Fruit fly (Drosophila melanogaster) whole organism, embryonic: ENCODE results near the gene Traf-like.

Experiments
- CG10147 ChIP-seq: fragments of 200-800 bp; sonication (Bioruptor generic); optimal IDR thresholded peaks from 2 replicates; lab custom pipeline; 2019; ENCODE audit warnings: missing biosample characterization, mild to moderate bottlenecking, missing genetic modification characterization, moderate library complexity
- CG10431 ChIP-seq: fragments of 200-800 bp; sonication (Bioruptor generic); optimal IDR thresholded peaks from 3 replicates; lab custom pipeline; 2018; ENCODE audit warnings: missing biosample characterization, mild to moderate bottlenecking, missing genetic modification characterization
- CG11504 ChIP-seq: fragments of 200-800 bp; sonication (Bioruptor generic); optimal IDR thresholded peaks from 3 replicates; lab custom pipeline; 2019; ENCODE audit warnings: missing biosample characterization, mild to moderate bottlenecking, missing genetic modification characterization, moderate library complexity
- CG12104 ChIP-seq: fragments of 200-800 bp; sonication (Bioruptor generic); optimal IDR thresholded peaks from 3 replicates; lab custom pipeline; 2016; ENCODE audit warnings: missing biosample characterization, missing genetic modification characterization
- CG17186 ChIP-seq: fragments of 200-800 bp; sonication (Bioruptor generic); optimal IDR thresholded peaks from 3 replicates; lab custom pipeline; 2017; ENCODE audit warnings: missing biosample characterization, missing genetic modification reagents, missing genetic modification characterization
- CG17912 ChIP-seq: fragments of 200-800 bp; sonication (Bioruptor generic); optimal IDR thresholded peaks from 2 replicates; lab custom pipeline; 2018; ENCODE audit warnings: missing biosample characterization, mild to moderate bottlenecking, missing genetic modification characterization
- CG18262 ChIP-seq: fragments of 200-800 bp; optimal IDR thresholded peaks from 3 replicates; lab custom pipeline; 2019; ENCODE audit warnings: missing biosample characterization, mild to moderate bottlenecking, missing genetic modification characterization, moderate library complexity
- CG30403 ChIP-seq: fragments of 200-800 bp; sonication (Bioruptor generic); optimal IDR thresholded peaks from 3 replicates; lab custom pipeline; 2016; ENCODE audit warnings: missing biosample characterization, missing genetic modification characterization
- CG31388 ChIP-seq: fragments of 200-800 bp; sonication (Bioruptor generic); optimal IDR thresholded peaks from 2 replicates; lab custom pipeline; 2016; ENCODE audit warnings: missing biosample characterization, missing genetic modification characterization
- CG32532 ChIP-seq: fragments of 200-800 bp; sonication (Bioruptor generic); IDR thresholded peaks from 2 replicates; pipeline ENCODE4 v1.3.6; 2022; ENCODE audit warnings: missing biosample characterization, missing genetic modification characterization
- CG4424 ChIP-seq: fragments of 200-800 bp; sonication (Bioruptor generic); optimal IDR thresholded peaks from 3 replicates; lab custom pipeline; 2016; ENCODE audit warnings: missing biosample characterization, missing genetic modification characterization
- CG4707 ChIP-seq: fragments of 200-800 bp; sonication (Bioruptor generic); optimal IDR thresholded peaks from 2 replicates; lab custom pipeline; 2018; ENCODE audit warnings: missing biosample characterization, mild to moderate bottlenecking, missing genetic modification characterization, moderate library complexity
- CG5953 ChIP-seq: fragments of 200-800 bp; sonication (Bioruptor generic); IDR thresholded peaks from 2 replicates; pipeline ENCODE4 v1.3.6; 2022; ENCODE audit warnings: missing biosample characterization, missing genetic modification characterization
- CG7839 ChIP-seq: fragments of 200-800 bp; sonication (Bioruptor generic); optimal IDR thresholded peaks from 3 replicates; lab custom pipeline; 2018; ENCODE audit warnings: missing biosample characterization, mild to moderate bottlenecking, missing genetic modification characterization, moderate library complexity
- Chrac-16 ChIP-seq: fragments of 200-800 bp; sonication (Bioruptor generic); optimal IDR thresholded peaks from 3 replicates; lab custom pipeline; 2016; ENCODE audit warnings: missing biosample characterization, missing genetic modification characterization
- Doc3 ChIP-seq: fragments of 200-800 bp; sonication (Bioruptor generic); IDR thresholded peaks from 3 replicates; pipeline ENCODE4 v1.3.6; 2022; ENCODE audit warnings: missing biosample characterization, missing genetic modification characterization; ENCODE audit not compliant: partially characterized antibody
- Dref ChIP-seq: fragments of 200-800 bp; sonication (Bioruptor generic); IDR thresholded peaks from 2 replicates; pipeline ENCODE4 v1.3.6; 2022; ENCODE audit warnings: missing biosample characterization, missing genetic modification characterization
- Drgx ChIP-seq: fragments of 200-800 bp; sonication (Bioruptor generic); IDR thresholded peaks from 2 replicates; pipeline ENCODE4 v1.3.6; 2022; ENCODE audit warnings: missing biosample characterization, missing genetic modification characterization
- Fer2 ChIP-seq: fragments of 200-800 bp; sonication (Bioruptor generic); optimal IDR thresholded peaks from 2 replicates; lab custom pipeline; 2018; ENCODE audit warnings: missing biosample characterization, mild to moderate bottlenecking, missing genetic modification characterization, moderate library complexity
- H15 ChIP-seq: fragments of 200-800 bp; sonication (Bioruptor generic); IDR thresholded peaks from 3 replicates; pipeline ENCODE4 v1.3.6; 2022; ENCODE audit warnings: missing biosample characterization, missing genetic modification characterization
- HLH4C ChIP-seq: fragments of 200-800 bp; sonication (Bioruptor generic); IDR thresholded peaks from 3 replicates; pipeline ENCODE4 v1.3.6; 2022; ENCODE audit warnings: missing biosample characterization, missing genetic modification characterization; ENCODE audit not compliant: partially characterized antibody
- Hr78 ChIP-seq, 2 experiments: fragments of 200-800 bp in 1 of 2; fragments of >200 bp in 1 of 2; sonication (Bioruptor generic) in 1 of 2; optimal IDR thresholded peaks; 2 replicates each; lab custom pipeline; 2017 to 2019; ENCODE audit warnings: missing biosample characterization in 2 of 2, missing genetic modification characterization in 2 of 2, mild to moderate bottlenecking in 1 of 2, moderate library complexity in 1 of 2
- Hsf ChIP-seq: fragments of 200-800 bp; sonication (Bioruptor generic); optimal IDR thresholded peaks from 3 replicates; lab custom pipeline; 2016; ENCODE audit warnings: missing biosample characterization, missing genetic modification characterization
- NC2α ChIP-seq: fragments of 200-800 bp; sonication (Bioruptor generic); optimal IDR thresholded peaks from 2 replicates; lab custom pipeline; 2016; ENCODE audit warnings: missing biosample characterization, missing genetic modification characterization
- NK7.1 ChIP-seq: fragments of 200-800 bp; sonication (Bioruptor generic); optimal IDR thresholded peaks from 3 replicates; lab custom pipeline; 2016; ENCODE audit warnings: missing biosample characterization, missing genetic modification characterization
- Nf-YA ChIP-seq: fragments of 200-800 bp; sonication (Bioruptor generic); IDR thresholded peaks from 2 replicates; pipeline ENCODE4 v1.3.6; 2022; ENCODE audit warnings: missing biosample characterization, missing genetic modification characterization
- NfI ChIP-seq: fragments of 200-800 bp; sonication (Bioruptor generic); optimal IDR thresholded peaks from 3 replicates; lab custom pipeline; 2018; ENCODE audit warnings: missing biosample characterization, mild to moderate bottlenecking, missing genetic modification characterization, moderate library complexity
- Scr ChIP-seq: fragments of 200-800 bp; sonication (Bioruptor generic); IDR thresholded peaks from 2 replicates; pipeline ENCODE4 v1.3.6; 2022; ENCODE audit warnings: missing biosample characterization, missing genetic modification characterization; ENCODE audit not compliant: partially characterized antibody
- Spps ChIP-seq: fragments of 200-800 bp; sonication (Bioruptor generic); optimal IDR thresholded peaks from 2 replicates; lab custom pipeline; 2018; ENCODE audit warnings: missing biosample characterization, mild to moderate bottlenecking, missing genetic modification characterization
- Sry-β ChIP-seq: fragments of 200-800 bp; sonication (Bioruptor generic); optimal IDR thresholded peaks from 2 replicates; lab custom pipeline; 2018; ENCODE audit warnings: missing biosample characterization, mild to moderate bottlenecking, missing genetic modification characterization, moderate library complexity
- bab2 ChIP-seq: fragments of 200-800 bp; sonication (Bioruptor generic); optimal IDR thresholded peaks from 2 replicates; lab custom pipeline; 2016; ENCODE audit warnings: missing biosample characterization, missing genetic modification characterization
- cas ChIP-seq: fragments of 200-800 bp; sonication (Bioruptor generic); IDR thresholded peaks from 2 replicates; pipeline ENCODE4 v1.3.6; 2022; ENCODE audit warnings: missing biosample characterization, missing genetic modification characterization
- chif ChIP-seq, 2 experiments: fragments of 200-800 bp; sonication (Bioruptor generic); optimal IDR thresholded peaks; 3 replicates each; lab custom pipeline; 2016; ENCODE audit warnings: missing biosample characterization in 2 of 2, missing genetic modification characterization in 2 of 2
- chm ChIP-seq: fragments of 200-800 bp; sonication (Bioruptor generic); IDR thresholded peaks from 2 replicates; pipeline ENCODE4 v1.3.6; 2022; ENCODE audit warnings: missing biosample characterization, missing genetic modification characterization
- dm ChIP-seq: fragments of 200-800 bp; sonication (Bioruptor generic); optimal IDR thresholded peaks from 3 replicates; lab custom pipeline; 2016; ENCODE audit warnings: missing biosample characterization, missing genetic modification characterization
- en ChIP-seq: fragments of 200-800 bp; sonication (Bioruptor generic); optimal IDR thresholded peaks from 2 replicates; lab custom pipeline; 2016; ENCODE audit warnings: missing biosample characterization, missing genetic modification characterization
- esg ChIP-seq: fragments of 200-800 bp; sonication (Bioruptor generic); conservative IDR thresholded peaks from 2 replicates; pipeline ENCODE4 v1.3.6; 2022; ENCODE audit warnings: missing biosample characterization, missing genetic modification characterization
- fd96Cb ChIP-seq: fragments of 200-800 bp; sonication (Bioruptor generic); optimal IDR thresholded peaks from 2 replicates; lab custom pipeline; 2018; ENCODE audit warnings: missing biosample characterization, mild to moderate bottlenecking, missing genetic modification characterization, moderate library complexity
- fru ChIP-seq: fragments of >200 bp; optimal IDR thresholded peaks from 2 replicates; lab custom pipeline; 2017
- fu2 ChIP-seq: fragments of 200-800 bp; sonication (Bioruptor generic); optimal IDR thresholded peaks from 2 replicates; lab custom pipeline; 2016; ENCODE audit warnings: missing biosample characterization, missing genetic modification characterization
- ind ChIP-seq: fragments of 200-800 bp; sonication (Bioruptor generic); optimal IDR thresholded peaks from 3 replicates; lab custom pipeline; 2016; ENCODE audit warnings: missing biosample characterization, missing genetic modification characterization
- kah ChIP-seq: fragments of 200-800 bp; sonication (Bioruptor generic); optimal IDR thresholded peaks from 2 replicates; lab custom pipeline; 2018; ENCODE audit warnings: missing biosample characterization, mild to moderate bottlenecking, missing genetic modification characterization
- kni ChIP-seq: fragments of 200-800 bp; sonication (Bioruptor generic); optimal IDR thresholded peaks from 3 replicates; lab custom pipeline; 2017; ENCODE audit warnings: mild to moderate bottlenecking, missing biosample characterization, missing genetic modification reagents, missing genetic modification characterization
- lilli ChIP-seq: fragments of 200-800 bp; sonication (Bioruptor generic); optimal IDR thresholded peaks from 3 replicates; lab custom pipeline; 2016; ENCODE audit warnings: missing biosample characterization, missing genetic modification characterization
- nau ChIP-seq: fragments of 200-800 bp; sonication (Bioruptor generic); optimal IDR thresholded peaks from 3 replicates; lab custom pipeline; 2017; ENCODE audit warnings: missing biosample characterization, mild to moderate bottlenecking, missing genetic modification characterization, missing genetic modification reagents
- ranshi ChIP-seq: fragments of 200-800 bp; sonication (Bioruptor generic); IDR thresholded peaks from 2 replicates; pipeline ENCODE4 v1.3.6; 2022; ENCODE audit warnings: missing biosample characterization, missing genetic modification characterization
- sc ChIP-seq, 3 experiments: fragments of >200 bp in 2 of 3; fragments of 200-800 bp in 1 of 3; sonication (Bioruptor generic) in 1 of 3; optimal IDR thresholded peaks; 2 replicates in 2 of 3; 3 replicates in 1 of 3; lab custom pipeline; 2017; ENCODE audit warnings: mild to moderate bottlenecking in 1 of 3, missing biosample characterization in 1 of 3, missing genetic modification characterization in 1 of 3, missing genetic modification reagents in 1 of 3
- sens-2 ChIP-seq: fragments of 200-800 bp; sonication (Bioruptor generic); IDR thresholded peaks from 2 replicates; pipeline ENCODE4 v1.3.6; 2022; ENCODE audit warnings: missing biosample characterization, missing genetic modification characterization
- seq ChIP-seq: fragments of 200-800 bp; sonication (Bioruptor generic); IDR thresholded peaks from 2 replicates; pipeline ENCODE4 v1.3.6; 2022; ENCODE audit warnings: missing biosample characterization, missing genetic modification characterization
- unc-4 ChIP-seq: fragments of 200-800 bp; sonication (Bioruptor generic); IDR thresholded peaks from 2 replicates; pipeline ENCODE4 v1.3.6; 2022; ENCODE audit warnings: missing biosample characterization, missing genetic modification characterization; ENCODE audit not compliant: partially characterized antibody
- zen ChIP-seq: fragments of 200-800 bp; sonication (Bioruptor generic); optimal IDR thresholded peaks from 3 replicates; lab custom pipeline; 2018; ENCODE audit warnings: missing biosample characterization, mild to moderate bottlenecking, missing genetic modification characterization, moderate library complexity

Traf-like gene

DNA sequence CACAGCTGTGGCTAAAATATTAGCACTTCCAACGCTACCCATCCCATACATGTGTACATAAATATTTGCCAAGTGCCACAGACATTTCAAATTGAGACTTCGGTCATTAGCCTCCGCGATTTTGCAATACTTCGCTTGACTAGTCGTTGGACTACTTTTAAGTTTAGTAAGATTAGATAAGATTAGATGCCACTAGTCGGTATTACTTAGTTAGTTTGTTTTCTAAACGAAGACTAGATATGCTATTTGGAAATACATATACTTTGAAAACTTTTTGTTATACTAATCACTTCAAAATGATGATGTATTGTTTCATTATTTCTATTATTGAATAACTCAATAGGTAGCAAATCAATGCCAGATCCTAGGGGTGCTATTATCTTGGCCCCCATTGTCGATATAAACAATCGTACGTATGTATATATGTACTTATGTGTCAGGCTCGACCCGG, 28.9 kb upstream of the Traf-like start (continued):
- TF ChIP-seq unc-4 = no peak
- no peak for TF ChIP-seq Spps
- peak; percentile 14 for TF ChIP-seq Chrac-16 (GFP tag; lab: Kevin White, UChicago)
- no peak for TF ChIP-seq fu2
- TF ChIP-seq lilli (GFP tag; lab: Kevin White, UChicago) = peak; percentile 50
- 0 out of 2 replicates have a peak, but pooled peaks have one; percentile 24 for TF ChIP-seq seq
- no peak for TF ChIP-seq chm (GFP tag; lab: Robert Waterston, UW)
- peak; percentile 3 for TF ChIP-seq dm (GFP tag; lab: Kevin White, UChicago)
- TF ChIP-seq chif (GFP tag; optimal IDR thresholded peaks at IDR 0.05; lab: Kevin White, UChicago) = no peak
- TF ChIP-seq en (GFP tag; lab: Kevin White, UChicago) = no peak
- peak; percentile 19 for TF ChIP-seq ind (GFP tag; lab: Kevin White, UChicago)
- no peak for TF ChIP-seq esg (GFP tag; lab: Robert Waterston, UW)
- no peak for TF ChIP-seq HLH4C
- no peak for TF ChIP-seq CG10431 (GFP tag; lab: Kevin White, UChicago)
- TF ChIP-seq CG17912 (GFP tag; lab: Kevin White, UChicago) = no peak
- TF ChIP-seq CG5953 (GFP tag; lab: Robert Waterston, UW) = no peak
- TF ChIP-seq Doc3 (GFP tag; lab: Robert Waterston, UW) = no peak
- TF ChIP-seq H15 (GFP tag; lab: Robert Waterston, UW) = no peak
- peak; percentile 4 for TF ChIP-seq CG10147 (GFP tag; lab: Kevin White, UChicago)
- TF ChIP-seq Hr78 (GFP tag; optimal IDR thresholded peaks at IDR 0.05; lab: Kevin White, UChicago) = peak in 1 of 2 experiments; percentile 5
- TF ChIP-seq fd96Cb = peak; percentile 2
- no peak for TF ChIP-seq CG4707 (GFP tag; lab: Kevin White, UChicago)
- TF ChIP-seq fru (lab: Kevin White, UChicago) = no peak
- TF ChIP-seq kni = no peak
- TF ChIP-seq Dref = no peak
- no peak for TF ChIP-seq Hsf
- TF ChIP-seq CG4424 (GFP tag; lab: Kevin White, UChicago) = peak; percentile 44
- TF ChIP-seq cas = no peak
- no peak for TF ChIP-seq Scr (GFP tag; lab: Robert Waterston, UW)
- peak; percentile 38 for TF ChIP-seq CG12104
- TF ChIP-seq CG18262 (tag; lab: Kevin White, UChicago) = peak; percentile 50
- peak; percentile 38 for TF ChIP-seq bab2 (GFP tag; lab: Kevin White, UChicago)
- TF ChIP-seq sens-2 = no peak
- TF ChIP-seq NC2α (GFP tag; lab: Kevin White, UChicago) = no peak
- no peak for TF ChIP-seq zen (tag; lab: Kevin White, UChicago)
- peak; percentile 46 for TF ChIP-seq CG30403 (GFP tag; lab: Kevin White, UChicago)
- peak; percentile 53 for TF ChIP-seq CG11504 (tag; lab: Kevin White, UChicago)
- TF ChIP-seq ranshi = no peak
- TF ChIP-seq CG32532 = peak; percentile 47
- TF ChIP-seq NfI = peak; percentile 35
- TF ChIP-seq CG17186 (GFP tag; lab: Kevin White, UChicago) = no peak
- no peak for TF ChIP-seq Nf-YA (GFP tag; lab: Robert Waterston, UW)
- no peak for TF ChIP-seq nau (GFP tag; lab: Kevin White, UChicago)
- TF ChIP-seq CG31388 (GFP tag; lab: Kevin White, UChicago) = no peak
- TF ChIP-seq kah (GFP tag; lab: Kevin White, UChicago) = no peak
- no peak for TF ChIP-seq Fer2 (tag; lab: Kevin White, UChicago)
- peak; percentile 62 for TF ChIP-seq CG7839 (tag; lab: Kevin White, UChicago)
- TF ChIP-seq Drgx (GFP tag; lab: Robert Waterston, UW) = peak; percentile 50; the same call in 1 of the 2 replicates
- no peak for TF ChIP-seq Sry-β
- no peak for TF ChIP-seq sc (optimal IDR thresholded peaks at IDR 0.05; lab: Kevin White, UChicago)
- no peak for TF ChIP-seq sc (GFP tag; optimal IDR thresholded peaks at IDR 0.05; lab: Kevin White, UChicago)
- TF ChIP-seq NK7.1 (GFP tag; lab: Kevin White, UChicago) = no peak
